Fruit fly (Drosophila melanogaster) whole organism, embryonic: ENCODE results near the gene Cpr65Az.

Experiments
- Aef1 ChIP-seq: fragments of 200-800 bp; sonication (Bioruptor generic); IDR thresholded peaks from 3 replicates; pipeline ENCODE4 v1.3.6; 2022; ENCODE audit warnings: missing biosample characterization, missing genetic modification characterization
- Atf6 ChIP-seq: fragments of 200-800 bp; sonication (Bioruptor generic); IDR thresholded peaks from 2 replicates; pipeline ENCODE4 v1.3.6; 2022; ENCODE audit warnings: missing biosample characterization, missing genetic modification characterization
- B-H1 ChIP-seq: fragments of 200-800 bp; sonication (Bioruptor generic); IDR thresholded peaks from 3 replicates; pipeline ENCODE4 v1.3.6; 2022; ENCODE audit warnings: missing biosample characterization, missing genetic modification characterization
- CG10565 ChIP-seq: fragments of 200-800 bp; sonication (Bioruptor generic); optimal IDR thresholded peaks from 3 replicates; lab custom pipeline; 2016; ENCODE audit warnings: missing biosample characterization, mild to moderate bottlenecking, missing genetic modification characterization
- CG10654 ChIP-seq: fragments of 200-800 bp; sonication (Bioruptor generic); optimal IDR thresholded peaks from 2 replicates; lab custom pipeline; 2016; ENCODE audit warnings: missing biosample characterization, missing genetic modification characterization
- CG10959 ChIP-seq: fragments of 200-800 bp; sonication (Bioruptor generic); IDR thresholded peaks from 2 replicates; pipeline ENCODE4 v1.3.6; 2022; ENCODE audit warnings: missing biosample characterization, missing genetic modification characterization
- CG13287 ChIP-seq: fragments of 200-800 bp; sonication (Bioruptor generic); IDR thresholded peaks from 2 replicates; pipeline ENCODE4 v1.3.6; 2022; ENCODE audit warnings: missing biosample characterization, missing genetic modification characterization; ENCODE audit not compliant: partially characterized antibody
- CG13894 ChIP-seq: fragments of 200-800 bp; sonication (Bioruptor generic); optimal IDR thresholded peaks from 3 replicates; lab custom pipeline; 2018; ENCODE audit warnings: missing biosample characterization, mild to moderate bottlenecking, missing genetic modification characterization, moderate library complexity
- CG14441 ChIP-seq: fragments of 200-800 bp; sonication (Bioruptor generic); IDR thresholded peaks from 2 replicates; pipeline ENCODE4 v1.3.6; 2022; ENCODE audit warnings: missing biosample characterization, missing genetic modification characterization
- CG15269 ChIP-seq: fragments of 200-800 bp; sonication (Bioruptor generic); optimal IDR thresholded peaks from 2 replicates; lab custom pipeline; 2018; ENCODE audit warnings: missing biosample characterization, mild to moderate bottlenecking, missing genetic modification characterization, moderate library complexity
- CG16863 ChIP-seq: fragments of 200-800 bp; sonication (Bioruptor generic); optimal IDR thresholded peaks from 3 replicates; lab custom pipeline; 2016; ENCODE audit warnings: missing biosample characterization, missing genetic modification characterization
- CG17829 ChIP-seq: fragments of 200-800 bp; optimal IDR thresholded peaks from 2 replicates; lab custom pipeline; 2019; ENCODE audit warnings: missing biosample characterization, mild to moderate bottlenecking, missing genetic modification characterization, moderate library complexity
- CG1832 ChIP-seq: fragments of 200-800 bp; sonication (Bioruptor generic); optimal IDR thresholded peaks from 2 replicates; lab custom pipeline; 2017; ENCODE audit warnings: missing biosample characterization, mild to moderate bottlenecking, missing genetic modification characterization, inconsistent platforms
- CG32532 ChIP-seq: fragments of 200-800 bp; sonication (Bioruptor generic); IDR thresholded peaks from 2 replicates; pipeline ENCODE4 v1.3.6; 2022; ENCODE audit warnings: missing biosample characterization, missing genetic modification characterization
- CG33557 ChIP-seq: fragments of 200-800 bp; sonication (Bioruptor generic); optimal IDR thresholded peaks from 2 replicates; lab custom pipeline; 2019; ENCODE audit warnings: missing biosample characterization, mild to moderate bottlenecking, missing genetic modification characterization, moderate library complexity
- CG4730 ChIP-seq: fragments of 200-800 bp; sonication (Bioruptor generic); IDR thresholded peaks from 2 replicates; pipeline ENCODE4 v1.3.6; 2022; ENCODE audit warnings: missing biosample characterization, missing genetic modification characterization
- CG4820 ChIP-seq: fragments of 200-800 bp; sonication (Bioruptor generic); optimal IDR thresholded peaks from 3 replicates; lab custom pipeline; 2016; ENCODE audit warnings: missing biosample characterization, missing genetic modification characterization
- CG6854 ChIP-seq: fragments of 200-800 bp; sonication (Bioruptor generic); optimal IDR thresholded peaks from 3 replicates; lab custom pipeline; 2017; ENCODE audit warnings: missing biosample characterization, mild to moderate bottlenecking, missing genetic modification characterization
- CG7786 ChIP-seq: fragments of 200-800 bp; sonication (Bioruptor generic); optimal IDR thresholded peaks from 2 replicates; lab custom pipeline; 2016; ENCODE audit warnings: missing biosample characterization, missing genetic modification characterization
- CG7987 ChIP-seq: fragments of 200-800 bp; sonication (Bioruptor generic); optimal IDR thresholded peaks from 2 replicates; lab custom pipeline; 2018; ENCODE audit warnings: missing biosample characterization, mild to moderate bottlenecking, missing genetic modification characterization, moderate library complexity
- CG8290 ChIP-seq, 3 experiments: fragments of 200-800 bp; sonication (Bioruptor generic); optimal IDR thresholded peaks; 2 replicates each; lab custom pipeline; 2016 to 2019; ENCODE audit warnings: missing biosample characterization in 3 of 3, missing genetic modification characterization in 3 of 3, mild to moderate bottlenecking in 2 of 3, moderate library complexity in 1 of 3
- CG8924 ChIP-seq: fragments of 200-800 bp; optimal IDR thresholded peaks from 3 replicates; lab custom pipeline; 2019; ENCODE audit warnings: missing biosample characterization, mild to moderate bottlenecking, missing genetic modification characterization, moderate library complexity
- Dbx ChIP-seq: fragments of 200-800 bp; sonication (Bioruptor generic); IDR thresholded peaks from 3 replicates; pipeline ENCODE4 v1.3.6; 2022; ENCODE audit warnings: missing biosample characterization, missing genetic modification characterization
- E2f2 ChIP-seq: fragments of 200-800 bp; sonication (Bioruptor generic); IDR thresholded peaks from 2 replicates; pipeline ENCODE4 v1.3.6; 2022; ENCODE audit warnings: missing biosample characterization, missing genetic modification characterization
- Fer3 ChIP-seq: fragments of 200-800 bp; sonication (Bioruptor generic); optimal IDR thresholded peaks from 2 replicates; lab custom pipeline; 2018; ENCODE audit warnings: missing biosample characterization, mild to moderate bottlenecking, missing genetic modification characterization, moderate library complexity
- Jarid2 ChIP-seq: fragments of 200-800 bp; sonication (Bioruptor generic); optimal IDR thresholded peaks from 3 replicates; lab custom pipeline; 2017; ENCODE audit warnings: mild to moderate bottlenecking, missing biosample characterization, missing genetic modification reagents, missing genetic modification characterization
- NK7.1 ChIP-seq: fragments of 200-800 bp; sonication (Bioruptor generic); optimal IDR thresholded peaks from 3 replicates; lab custom pipeline; 2016; ENCODE audit warnings: missing biosample characterization, missing genetic modification characterization
- Nf-YA ChIP-seq: fragments of 200-800 bp; sonication (Bioruptor generic); IDR thresholded peaks from 2 replicates; pipeline ENCODE4 v1.3.6; 2022; ENCODE audit warnings: missing biosample characterization, missing genetic modification characterization
- Nf-YC ChIP-seq: fragments of 200-800 bp; optimal IDR thresholded peaks from 3 replicates; lab custom pipeline; 2019; ENCODE audit warnings: missing biosample characterization, mild to moderate bottlenecking, missing genetic modification characterization, moderate library complexity
- Opbp ChIP-seq: fragments of 200-800 bp; sonication (Bioruptor generic); IDR thresholded peaks from 3 replicates; pipeline ENCODE4 v1.3.6; 2022; ENCODE audit warnings: missing biosample characterization, missing genetic modification characterization; ENCODE audit not compliant: partially characterized antibody
- PHDP ChIP-seq: fragments of 200-800 bp; sonication (Bioruptor generic); optimal IDR thresholded peaks from 3 replicates; lab custom pipeline; 2018; ENCODE audit warnings: missing biosample characterization, mild to moderate bottlenecking, missing genetic modification characterization, moderate library complexity
- Rfx ChIP-seq: fragments of 200-800 bp; sonication (Bioruptor generic); IDR thresholded peaks from 2 replicates; pipeline ENCODE4 v1.3.6; 2022; ENCODE audit warnings: missing biosample characterization, missing genetic modification characterization
- Rx ChIP-seq: fragments of 200-800 bp; sonication (Bioruptor generic); IDR thresholded peaks from 2 replicates; pipeline ENCODE4 v1.3.6; 2022; ENCODE audit warnings: missing biosample characterization, missing genetic modification characterization
- Trl ChIP-seq, 3 experiments: fragments of >200 bp in 2 of 3; fragments of 200-800 bp in 1 of 3; sonication (Bioruptor generic) in 1 of 3; optimal IDR thresholded peaks; 2 replicates in 1 of 3; 3 replicates in 2 of 3; lab custom pipeline; 2016 to 2017; ENCODE audit warnings: missing biosample characterization in 1 of 3, missing genetic modification characterization in 1 of 3
- Vsx1 ChIP-seq: fragments of 200-800 bp; sonication (Bioruptor generic); optimal IDR thresholded peaks from 2 replicates; lab custom pipeline; 2017; ENCODE audit warnings: missing biosample characterization, mild to moderate bottlenecking, missing genetic modification characterization, missing genetic modification reagents
- az2 ChIP-seq: fragments of 200-800 bp; sonication (Bioruptor generic); optimal IDR thresholded peaks from 3 replicates; lab custom pipeline; 2016; ENCODE audit warnings: missing biosample characterization, missing genetic modification characterization
- cad ChIP-seq: fragments of >200 bp; optimal IDR thresholded peaks from 2 replicates; lab custom pipeline; 2017; ENCODE audit warnings: missing biosample characterization, missing genetic modification characterization
- chm ChIP-seq: fragments of 200-800 bp; sonication (Bioruptor generic); IDR thresholded peaks from 2 replicates; pipeline ENCODE4 v1.3.6; 2022; ENCODE audit warnings: missing biosample characterization, missing genetic modification characterization
- corto ChIP-seq: fragments of 200-800 bp; sonication (Bioruptor generic); optimal IDR thresholded peaks from 2 replicates; lab custom pipeline; 2016; ENCODE audit warnings: missing biosample characterization, mild to moderate bottlenecking, missing genetic modification characterization, moderate library complexity
- disco-r ChIP-seq: fragments of 200-800 bp; sonication (Bioruptor generic); optimal IDR thresholded peaks from 2 replicates; lab custom pipeline; 2016; ENCODE audit warnings: missing biosample characterization, missing genetic modification characterization
- fd64A ChIP-seq: fragments of 200-800 bp; sonication (Bioruptor generic); optimal IDR thresholded peaks from 3 replicates; lab custom pipeline; 2018; ENCODE audit warnings: missing biosample characterization, mild to moderate bottlenecking, missing genetic modification characterization
- hth ChIP-seq: fragments of >200 bp; optimal IDR thresholded peaks from 2 replicates; lab custom pipeline; 2017; ENCODE audit warnings: inconsistent platforms
- kah ChIP-seq: fragments of 200-800 bp; sonication (Bioruptor generic); optimal IDR thresholded peaks from 2 replicates; lab custom pipeline; 2018; ENCODE audit warnings: missing biosample characterization, mild to moderate bottlenecking, missing genetic modification characterization
- lilli ChIP-seq: fragments of 200-800 bp; sonication (Bioruptor generic); optimal IDR thresholded peaks from 3 replicates; lab custom pipeline; 2016; ENCODE audit warnings: missing biosample characterization, missing genetic modification characterization
- mirr ChIP-seq: fragments of 200-800 bp; sonication (Bioruptor generic); optimal IDR thresholded peaks from 3 replicates; lab custom pipeline; 2018; ENCODE audit warnings: missing biosample characterization, mild to moderate bottlenecking, missing genetic modification characterization
- peb ChIP-seq: fragments of 200-800 bp; sonication (Bioruptor generic); IDR thresholded peaks from 2 replicates; pipeline ENCODE4 v1.3.6; 2022; ENCODE audit warnings: missing biosample characterization, missing genetic modification characterization
- phol ChIP-seq: fragments of 200-800 bp; sonication (Bioruptor generic); optimal IDR thresholded peaks from 3 replicates; lab custom pipeline; 2018; ENCODE audit warnings: missing biosample characterization, mild to moderate bottlenecking, missing genetic modification characterization, moderate library complexity
- row ChIP-seq: fragments of 200-800 bp; sonication (Bioruptor generic); IDR thresholded peaks from 3 replicates; pipeline ENCODE4 v1.3.6; 2022; ENCODE audit warnings: missing biosample characterization, missing genetic modification characterization
- seq ChIP-seq: fragments of 200-800 bp; sonication (Bioruptor generic); IDR thresholded peaks from 2 replicates; pipeline ENCODE4 v1.3.6; 2022; ENCODE audit warnings: missing biosample characterization, missing genetic modification characterization
- vfl ChIP-seq: fragments of 200-800 bp; sonication (Bioruptor generic); optimal IDR thresholded peaks from 2 replicates; lab custom pipeline; 2016; ENCODE audit warnings: missing biosample characterization, missing genetic modification characterization

Gene Cpr65Az

dm6 chr3L:6184884-6185438 lies 24.3 kb downstream of the Cpr65Az start, which contains the start of the genes D19B and CG43293 (continued):
- TF ChIP-seq CG10565 (GFP tag; lab: Kevin White, UChicago) (no peak), CG4820 (peak; percentile 69), Rx (GFP tag; lab: Robert Waterston, UW) (peak; percentile 84), Opbp (GFP tag; lab: Robert Waterston, UW) (peak; percentile 77; the same call in 2 of the 3 replicates), fd64A (GFP tag; lab: Kevin White, UChicago) (peak; percentile 64), CG1832 (no peak), E2f2 (peak; percentile 69), CG14441 (peak; percentile 93), Atf6 (GFP tag; lab: Robert Waterston, UW) (peak; percentile 91), hth (no peak), az2 (peak; percentile 94), CG16863 (GFP tag; lab: Kevin White, UChicago) (peak; percentile 80), CG4730 (peak; percentile 86), CG10654 (GFP tag; lab: Kevin White, UChicago) (peak; percentile 86), peb (peak; percentile 61), CG17829 (tag; lab: Kevin White, UChicago) (peak; percentile 89), Trl (optimal IDR thresholded peaks at IDR 0.05; lab: Kevin White, UChicago) (no peak), Trl (GFP tag; optimal IDR thresholded peaks at IDR 0.05; lab: Kevin White, UChicago) (peak; percentile 87), CG13287 (GFP tag; lab: Robert Waterston, UW) (peak; percentile 79), Nf-YC (tag; lab: Kevin White, UChicago) (peak; percentile 72), PHDP (peak; percentile 88), CG6854 (GFP tag; lab: Kevin White, UChicago) (peak; percentile 64), Rfx (GFP tag; lab: Robert Waterston, UW) (peak; percentile 97), Nf-YA (GFP tag; lab: Robert Waterston, UW) (peak; percentile 70), CG33557 (GFP tag; lab: Kevin White, UChicago) (peak; percentile 38), CG32532 (GFP tag; lab: Robert Waterston, UW) (peak; percentile 97), CG7786 (peak; percentile 84), CG7987 (GFP tag; lab: Kevin White, UChicago) (peak; percentile 91), CG8924 (tag; lab: Kevin White, UChicago) (peak; percentile 90), NK7.1 (GFP tag; lab: Kevin White, UChicago) (peak; percentile 73), Aef1 (GFP tag; lab: Robert Waterston, UW) (peak; percentile 88), disco-r (GFP tag; lab: Kevin White, UChicago) (peak; percentile 57), Jarid2 (GFP tag; lab: Kevin White, UChicago) (peak; percentile 70), CG8290 (GFP tag; optimal IDR thresholded peaks at IDR 0.05; lab: Kevin White, UChicago) (peak; percentile 74), CG8290 (tag; optimal IDR thresholded peaks at IDR 0.05; lab: Kevin White, UChicago) (peak in 1 of 2 experiments; percentile 98), B-H1 (peak; percentile 89), chm (peak; percentile 97), cad (GFP tag; lab: Kevin White, UChicago) (no peak), phol (peak; percentile 81), CG15269 (tag; lab: Kevin White, UChicago) (peak; percentile 89), lilli (GFP tag; lab: Kevin White, UChicago) (peak; percentile 95), CG13894 (peak; percentile 84), kah (GFP tag; lab: Kevin White, UChicago) (peak; percentile 63), seq (GFP tag; lab: Robert Waterston, UW) (peak; percentile 78), Dbx (peak; percentile 90), Vsx1 (GFP tag; lab: Kevin White, UChicago) (no peak), row (GFP tag; lab: Robert Waterston, UW) (peak; percentile 98), CG10959 (peak; percentile 81), vfl (GFP tag; lab: Kevin White, UChicago) (peak; percentile 87), mirr (peak; percentile 79), corto (GFP tag; lab: Kevin White, UChicago) (no peak), Fer3 (tag; lab: Kevin White, UChicago) (peak; percentile 89)
